Fruit fly (Drosophila melanogaster): ENCODE measurements around the gene dnc.

Gene dnc

dm6 chrX:3366884-3367669 is 190.8 kb downstream of the dnc start:
- no peak for TF ChIP-seq woc (GFP tag; optimal IDR thresholded peaks at IDR 0.05)
- no peak for TF ChIP-seq CG9705 (GFP tag; optimal IDR thresholded peaks at IDR 0.05)
- TF ChIP-seq Dif (GFP tag; optimal IDR thresholded peaks at IDR 0.05; ENCODE audit: partially characterized antibody) = no peak
- no peak for TF ChIP-seq Abd-B (GFP tag; optimal IDR thresholded peaks at IDR 0.05)
- no peak for TF ChIP-seq h (GFP tag; optimal IDR thresholded peaks at IDR 0.05)

dm6 chrX:3369324-3370033 is 193.2 kb downstream of the dnc start:
- peak; percentile 64 for TF ChIP-seq psq (GFP tag; optimal IDR thresholded peaks at IDR 0.05)
- no peak for TF ChIP-seq Mio (GFP tag; optimal IDR thresholded peaks at IDR 0.05)

dm6 chrX:3370455-3370854 is 194.2 kb downstream of the dnc start:
- TF ChIP-seq ey (GFP tag; optimal IDR thresholded peaks at IDR 0.05) (no peak), Vsx2 (GFP tag; optimal IDR thresholded peaks at IDR 0.05; ENCODE audit: partially characterized antibody) (no peak), foxo (GFP tag; optimal IDR thresholded peaks at IDR 0.05) (no peak), Dfd (GFP tag; optimal IDR thresholded peaks at IDR 0.05) (no peak), Hnf4 (GFP tag; optimal IDR thresholded peaks at IDR 0.05) (no peak), tai (GFP tag; optimal IDR thresholded peaks at IDR 0.05) (no peak), fru (GFP tag; optimal IDR thresholded peaks at IDR 0.05) (no peak)

DNA sequence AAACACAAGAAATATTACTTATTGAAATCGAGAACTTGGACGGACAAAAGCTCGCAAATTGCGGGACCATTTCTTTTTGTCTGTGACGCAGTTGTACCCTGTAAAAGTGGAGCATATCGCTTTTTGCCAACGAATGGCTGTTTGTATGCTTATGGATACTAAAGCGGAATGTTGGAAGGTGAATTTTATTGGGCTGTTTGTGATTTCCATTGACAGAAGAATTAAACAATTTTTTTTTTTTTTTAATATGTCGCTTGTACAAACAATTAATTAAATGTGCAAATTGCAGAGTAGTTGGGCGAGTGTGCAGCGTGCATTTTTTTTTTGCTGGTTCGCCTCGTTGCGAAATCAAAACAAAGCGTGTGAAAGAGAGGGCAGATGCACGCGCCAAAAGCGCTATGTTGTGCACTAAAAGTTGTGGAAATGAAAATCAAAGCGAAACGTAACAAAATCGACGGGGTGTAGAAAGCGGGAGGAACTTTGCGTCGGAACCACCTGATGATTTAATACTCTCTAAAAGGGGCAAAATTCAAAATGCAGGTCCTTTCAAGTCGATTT is 195.1 kb downstream of the dnc start:
- TF ChIP-seq ey (GFP tag; optimal IDR thresholded peaks at IDR 0.05) (peak; percentile 83), sage (GFP tag; optimal IDR thresholded peaks at IDR 0.05) (peak; percentile 42), Hnf4 (GFP tag; optimal IDR thresholded peaks at IDR 0.05) (peak; percentile 78), tai (GFP tag; optimal IDR thresholded peaks at IDR 0.05) (no peak), h (GFP tag; optimal IDR thresholded peaks at IDR 0.05) (peak; percentile 85), rgr (GFP tag; optimal IDR thresholded peaks at IDR 0.05) (peak; percentile 84), psq (GFP tag; optimal IDR thresholded peaks at IDR 0.05) (peak; percentile 76), Mio (GFP tag; optimal IDR thresholded peaks at IDR 0.05) (peak; percentile 4), fru (GFP tag; optimal IDR thresholded peaks at IDR 0.05) (peak; percentile 89), woc (GFP tag; optimal IDR thresholded peaks at IDR 0.05) (peak; percentile 76), GATAd (GFP tag; optimal IDR thresholded peaks at IDR 0.05) (no peak), CG9705 (GFP tag; optimal IDR thresholded peaks at IDR 0.05) (no peak), Jra (GFP tag; optimal IDR thresholded peaks at IDR 0.05) (peak; percentile 17), Hr83 (GFP tag; optimal IDR thresholded peaks at IDR 0.05; ENCODE audit: poor library complexity, severe bottlenecking) (no peak), CG32264 (GFP tag; optimal IDR thresholded peaks at IDR 0.05) (peak; percentile 19), N (GFP tag; optimal IDR thresholded peaks at IDR 0.05) (no peak), CrebA (GFP tag; optimal IDR thresholded peaks at IDR 0.05; ENCODE audit: borderline replicate concordance) (no peak), usp (GFP tag; optimal IDR thresholded peaks at IDR 0.05) (no peak), dsf (GFP tag; optimal IDR thresholded peaks at IDR 0.05; ENCODE audit: borderline replicate concordance) (no peak), dmrt93B (GFP tag; optimal IDR thresholded peaks at IDR 0.05) (peak; percentile 47), Hr78 (GFP tag; optimal IDR thresholded peaks at IDR 0.05) (no peak), jim (GFP tag; optimal IDR thresholded peaks at IDR 0.05) (no peak), Sp1 (GFP tag; optimal IDR thresholded peaks at IDR 0.05) (peak; percentile 59), HLH106 (tag; optimal IDR thresholded peaks at IDR 0.05) (peak; percentile 64), Dfd (GFP tag; optimal IDR thresholded peaks at IDR 0.05) (no peak), Rel (GFP tag; optimal IDR thresholded peaks at IDR 0.05) (peak; percentile 13), Rel (tag; optimal IDR thresholded peaks at IDR 0.05) (peak; percentile 9), foxo (GFP tag; optimal IDR thresholded peaks at IDR 0.05) (peak in 1 of 2 experiments; percentile 83), brk (GFP tag; optimal IDR thresholded peaks at IDR 0.05) (peak; percentile 27), br (GFP tag; optimal IDR thresholded peaks at IDR 0.05) (peak; percentile 83), sv (GFP tag; optimal IDR thresholded peaks at IDR 0.05) (no peak), OdsH (GFP tag; optimal IDR thresholded peaks at IDR 0.05) (peak; percentile 76), lola (GFP tag; optimal IDR thresholded peaks at IDR 0.05) (no peak), Vsx2 (GFP tag; optimal IDR thresholded peaks at IDR 0.05; ENCODE audit: partially characterized antibody) (no peak), Abd-B (GFP tag; optimal IDR thresholded peaks at IDR 0.05) (no peak), pan (optimal IDR thresholded peaks at IDR 0.05) (no peak), Dif (GFP tag; optimal IDR thresholded peaks at IDR 0.05; ENCODE audit: partially characterized antibody) (no peak), Myc (optimal IDR thresholded peaks at IDR 0.05) (no peak), dl (GFP tag; optimal IDR thresholded peaks at IDR 0.05; ENCODE audit: insufficient read depth in 1 of 2, partially characterized antibody in 2 of 2) (no peak)

Data from whole organism, wandering third instar larva.